Worm (Caenorhabditis elegans) whole organism, young adult: ENCODE results near the gene clec-167.

ENCODE experiments used
- B0261.1 ChIP-seq: sonication (generic microtip); optimal IDR thresholded peaks from 2 replicates; lab custom pipeline; 2016; ENCODE audit warnings: mild to moderate bottlenecking, missing genetic modification characterization, moderate library complexity, missing compliant biosample characterization
- F33H1.4 ChIP-seq: fragments of 200-800 bp; sonication (Bioruptor generic); IDR thresholded peaks from 2 replicates; pipeline ENCODE4 v1.3.6; 2022; ENCODE audit warnings: missing genetic modification reagents, missing genetic modification characterization, missing compliant biosample characterization
- F37B4.10 ChIP-seq: fragments of 200-800 bp; sonication (Bioruptor generic); IDR thresholded peaks from 2 replicates; pipeline ENCODE4 v1.3.6; 2022; ENCODE audit warnings: missing genetic modification characterization, missing compliant biosample characterization
- F52B5.7 ChIP-seq: sonication (generic microtip); optimal IDR thresholded peaks from 2 replicates; lab custom pipeline; 2016; ENCODE audit warnings: mild to moderate bottlenecking, missing genetic modification characterization, missing compliant biosample characterization
- Y53G8AR.9 ChIP-seq: fragments of 200-800 bp; sonication (Bioruptor generic); conservative IDR thresholded peaks from 2 replicates; pipeline ENCODE4 v1.3.6; 2022; ENCODE audit warnings: missing genetic modification reagents, missing genetic modification characterization, missing compliant biosample characterization
- Y67H2A.10 ChIP-seq: fragments of 200-800 bp; sonication (Bioruptor generic); conservative IDR thresholded peaks from 2 replicates; pipeline ENCODE4 v1.3.6; 2022; ENCODE audit warnings: missing genetic modification reagents, missing genetic modification characterization, missing compliant biosample characterization
- Y79H2A.3 ChIP-seq: fragments of 200-800 bp; sonication (Bioruptor generic); conservative IDR thresholded peaks from 2 replicates; pipeline ENCODE4 v1.3.6; 2022; ENCODE audit warnings: missing genetic modification reagents, missing genetic modification characterization, missing compliant biosample characterization
- akir-1 ChIP-seq: fragments of 200-800 bp; sonication (Bioruptor generic); optimal IDR thresholded peaks from 2 replicates; lab custom pipeline; 2018; ENCODE audit warnings: mild to moderate bottlenecking, missing genetic modification characterization, moderate library complexity, missing compliant biosample characterization
- athp-1 ChIP-seq: sonication (generic microtip); optimal IDR thresholded peaks from 2 replicates; lab custom pipeline; 2017; ENCODE audit warnings: mild to moderate bottlenecking, missing genetic modification characterization, missing compliant biosample characterization
- attf-3 ChIP-seq: fragments of 200-800 bp; sonication (Bioruptor generic); conservative IDR thresholded peaks from 2 replicates; pipeline ENCODE4 v1.3.6; 2022; ENCODE audit warnings: missing genetic modification reagents, missing genetic modification characterization, missing compliant biosample characterization
- bed-2 ChIP-seq: fragments of 200-800 bp; sonication (Bioruptor generic); IDR thresholded peaks from 2 replicates; pipeline ENCODE4 v1.3.6; 2022; ENCODE audit warnings: missing genetic modification reagents, missing genetic modification characterization, missing compliant biosample characterization
- ceh-40 ChIP-seq: fragments of 200-800 bp; sonication (Bioruptor generic); IDR thresholded peaks from 2 replicates; pipeline ENCODE4 v1.3.6; 2022; ENCODE audit warnings: missing genetic modification characterization, missing compliant biosample characterization
- ets-4 ChIP-seq: fragments of 200-800 bp; sonication (Bioruptor generic); optimal IDR thresholded peaks from 2 replicates; lab custom pipeline; 2018; ENCODE audit warnings: mild to moderate bottlenecking, missing genetic modification characterization, missing compliant biosample characterization
- hlh-12 ChIP-seq: sonication (generic microtip); optimal IDR thresholded peaks from 2 replicates; lab custom pipeline; 2016; ENCODE audit warnings: missing genetic modification characterization, missing compliant biosample characterization
- hmg-1.2 ChIP-seq: fragments of 200-800 bp; sonication (Bioruptor generic); IDR thresholded peaks from 2 replicates; pipeline ENCODE4 v1.3.6; 2022; ENCODE audit warnings: missing genetic modification reagents, missing genetic modification characterization, missing compliant biosample characterization
- hmg-20 ChIP-seq: fragments of 200-800 bp; sonication (Bioruptor generic); IDR thresholded peaks from 2 replicates; pipeline ENCODE4 v1.3.6; 2022; ENCODE audit warnings: missing genetic modification reagents, missing genetic modification characterization, missing compliant biosample characterization
- hsf-1 ChIP-seq: fragments of 200-800 bp; sonication (Bioruptor generic); IDR thresholded peaks from 2 replicates; pipeline ENCODE4 v1.3.6; 2022; ENCODE audit warnings: missing genetic modification reagents, missing genetic modification characterization, missing compliant biosample characterization
- lin-26 ChIP-seq: fragments of 200-800 bp; sonication (Bioruptor generic); IDR thresholded peaks from 2 replicates; pipeline ENCODE4 v1.3.6; 2022; ENCODE audit warnings: missing genetic modification reagents, missing genetic modification characterization, missing compliant biosample characterization
- lin-40 ChIP-seq: sonication (generic microtip); optimal IDR thresholded peaks from 2 replicates; lab custom pipeline; 2016; ENCODE audit warnings: missing genetic modification characterization, mild to moderate bottlenecking, missing compliant biosample characterization, missing genotype, missing genetic modification reagents
- lsl-1 ChIP-seq: fragments of 200-800 bp; sonication (Bioruptor generic); optimal IDR thresholded peaks from 2 replicates; lab custom pipeline; 2018; ENCODE audit warnings: mild to moderate bottlenecking, missing genetic modification characterization, moderate library complexity, missing compliant biosample characterization
- madf-3 ChIP-seq: fragments of 200-800 bp; sonication (Bioruptor generic); IDR thresholded peaks from 2 replicates; pipeline ENCODE4 v1.3.6; 2022; ENCODE audit warnings: missing genetic modification reagents, missing genetic modification characterization, missing compliant biosample characterization
- madf-8 ChIP-seq: fragments of 200-800 bp; sonication (Bioruptor generic); conservative IDR thresholded peaks from 2 replicates; pipeline ENCODE4 v1.3.6; 2022; ENCODE audit warnings: missing genetic modification reagents, missing genetic modification characterization, missing compliant biosample characterization
- nhr-120 ChIP-seq: fragments of 200-800 bp; sonication (Bioruptor generic); IDR thresholded peaks from 2 replicates; pipeline ENCODE4 v1.3.6; 2022; ENCODE audit warnings: missing genetic modification characterization, missing compliant biosample characterization
- nhr-179 ChIP-seq: sonication (generic microtip); optimal IDR thresholded peaks from 2 replicates; lab custom pipeline; 2016; ENCODE audit warnings: mild to moderate bottlenecking, missing genetic modification characterization, missing compliant biosample characterization
- pbrm-1 ChIP-seq: fragments of 200-800 bp; sonication (Bioruptor generic); IDR thresholded peaks from 2 replicates; pipeline ENCODE4 v1.3.6; 2022; ENCODE audit warnings: missing genetic modification reagents, missing genetic modification characterization, missing compliant biosample characterization
- pha-4 ChIP-seq: fragments of 150-350 bp; sonication (generic microtip); optimal IDR thresholded peaks from 2 replicates; lab custom pipeline; 2014; ENCODE audit warnings: missing biosample characterization, missing genetic modification reagents, missing genetic modification characterization
- rpc-1 ChIP-seq, 2 experiments: fragments of 150-350 bp in 1 of 2; sonication (generic microtip) in 1 of 2; optimal IDR thresholded peaks; 2 replicates each; lab custom pipeline; 2014 to 2018; ENCODE audit warnings: missing biosample characterization in 1 of 2, missing genetic modification characterization in 1 of 2, missing genetic modification reagents in 1 of 2, missing genotype in 1 of 2
- sdz-38 ChIP-seq: sonication (generic microtip); optimal IDR thresholded peaks from 2 replicates; lab custom pipeline; 2016; ENCODE audit warnings: missing genotype, missing genetic modification characterization, missing compliant biosample characterization
- snpc-1.1 ChIP-seq: sonication (generic microtip); optimal IDR thresholded peaks from 2 replicates; lab custom pipeline; 2017; ENCODE audit warnings: missing genetic modification characterization, mild to moderate bottlenecking, missing compliant biosample characterization, antibody characterized with exemption, moderate library complexity, missing genotype, missing genetic modification reagents; ENCODE audit not compliant: insufficient read depth
- tbp1 ChIP-seq: fragments of 200-800 bp; sonication (Bioruptor generic); optimal IDR thresholded peaks from 2 replicates; lab custom pipeline; 2018; ENCODE audit warnings: mild to moderate bottlenecking, missing genetic modification characterization, missing compliant biosample characterization
- zfh-2 ChIP-seq: fragments of 200-800 bp; sonication (Bioruptor generic); conservative IDR thresholded peaks from 2 replicates; pipeline ENCODE4 v1.3.6; 2022; ENCODE audit warnings: missing genetic modification reagents, missing genetic modification characterization, missing compliant biosample characterization
- ztf-25 ChIP-seq: fragments of 200-800 bp; sonication (Bioruptor generic); IDR thresholded peaks from 2 replicates; pipeline ENCODE4 v1.3.6; 2022; ENCODE audit warnings: missing genetic modification reagents, missing genetic modification characterization, missing compliant biosample characterization
- ztf-6 ChIP-seq: fragments of 200-800 bp; sonication (Bioruptor generic); IDR thresholded peaks from 2 replicates; pipeline ENCODE4 v1.3.6; 2022; ENCODE audit warnings: missing genetic modification reagents, missing genetic modification characterization, missing compliant biosample characterization

The clec-167 gene

DNA sequence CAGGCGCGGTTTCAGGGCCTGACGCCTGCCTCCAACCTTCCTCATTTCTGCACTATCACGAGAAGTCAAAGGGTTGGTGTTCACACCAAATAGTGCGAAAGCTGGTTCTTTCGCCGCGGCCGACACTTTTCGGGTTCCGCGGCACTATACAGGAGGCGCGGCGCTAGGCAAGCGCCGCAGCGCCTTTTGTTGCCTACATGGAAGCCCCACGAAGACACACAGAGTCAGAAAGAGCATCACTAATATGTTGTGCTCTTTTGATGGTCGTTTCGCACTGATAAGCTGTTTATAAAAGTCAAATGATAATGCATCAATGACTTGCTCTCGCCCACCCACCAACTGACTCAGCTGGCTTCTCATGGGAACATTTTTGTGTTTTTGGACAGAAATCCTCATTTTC is 43.6 kb downstream of the clec-167 start (continued):
- no peak for TF ChIP-seq athp-1 (tag; lab: Kevin White, UChicago)
- TF ChIP-seq rpc-1 (optimal IDR thresholded peaks at IDR 0.05; lab: Kevin White, UChicago) = no peak
- no peak for TF ChIP-seq rpc-1 (tag; optimal IDR thresholded peaks at IDR 0.05; lab: Kevin White, UChicago)
- TF ChIP-seq ztf-25 = no peak
- TF ChIP-seq, all 124 proteins: peak for 5

DNA sequence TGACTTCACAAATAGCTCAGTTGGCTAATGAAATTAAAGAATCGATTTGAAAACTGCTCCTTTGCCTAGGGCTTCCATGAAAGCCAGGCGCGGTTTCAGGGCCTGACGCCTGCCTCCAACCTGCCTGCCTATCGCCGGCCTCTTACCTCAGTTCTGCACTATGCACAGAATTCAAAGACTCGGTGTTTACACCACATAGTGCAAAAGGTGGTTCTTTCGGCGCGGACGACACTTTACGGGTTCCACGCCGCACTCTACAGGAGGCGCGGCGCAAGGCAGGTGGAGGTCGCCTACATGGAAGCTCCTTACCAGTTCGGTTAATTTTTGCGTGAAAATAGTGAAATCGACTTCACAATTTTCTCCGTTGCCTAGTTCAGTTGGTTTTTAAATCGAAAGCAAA is 45.7 kb downstream of the clec-167 start:
- no peak for TF ChIP-seq nhr-179 (tag; lab: Kevin White, UChicago)
- TF ChIP-seq lin-26 (GFP tag; lab: Robert Waterston, UW) = 0 out of 2 replicates have a peak, but pooled peaks have one; percentile 43
- TF ChIP-seq zfh-2 (GFP tag; lab: Robert Waterston, UW) = peak; percentile 52
- TF ChIP-seq, all 124 proteins: peak for 2

DNA sequence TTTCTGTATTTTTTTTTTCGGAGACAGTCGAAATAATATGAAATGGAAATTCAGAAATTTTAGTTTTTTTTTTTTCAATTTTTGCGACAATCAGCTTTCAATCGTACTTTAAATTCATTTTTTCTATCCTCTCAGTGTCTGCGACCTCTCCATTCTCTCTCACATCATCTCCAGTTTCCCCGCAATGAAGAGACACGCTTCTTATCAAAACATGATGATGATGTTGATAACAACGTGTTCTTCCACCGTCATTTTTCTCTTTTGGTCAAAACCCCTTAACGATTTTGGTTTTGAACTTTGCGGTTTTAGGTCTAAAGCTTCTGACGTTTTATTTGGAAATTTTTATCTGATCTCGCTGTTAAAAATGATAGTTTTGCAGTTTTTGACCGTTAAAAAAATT is 46.2 kb downstream of the clec-167 start:
- TF ChIP-seq madf-3 (GFP tag; lab: Robert Waterston, UW) = no peak
- TF ChIP-seq hmg-20 = no peak
- TF ChIP-seq hsf-1 (GFP tag; lab: Robert Waterston, UW) = no peak
- TF ChIP-seq tbp1 (GFP tag; lab: Kevin White, UChicago) = no peak
- no peak for TF ChIP-seq nhr-120
- TF ChIP-seq lin-40 (tag; lab: Kevin White, UChicago) = no peak

DNA sequence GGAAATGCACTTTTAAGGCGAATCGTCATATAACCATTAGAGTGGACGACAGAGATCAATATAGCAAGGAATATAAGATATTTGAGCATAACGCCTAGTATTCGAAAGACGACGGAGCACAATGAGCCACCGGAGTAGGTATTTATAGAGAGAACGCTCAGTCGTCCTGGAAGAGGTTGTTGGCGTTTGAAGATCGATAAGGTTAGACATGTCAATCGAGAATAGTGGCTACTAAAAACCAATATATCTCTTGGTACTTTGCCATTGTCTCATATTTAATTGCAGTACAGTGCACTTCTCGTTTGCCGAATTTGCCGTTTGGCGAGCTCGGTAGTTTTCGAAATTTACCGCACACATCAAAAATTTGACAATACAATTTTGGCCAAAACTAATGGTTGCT is 47.6 kb downstream of the clec-167 start, which contains the start of gene dsl-1:
TSS of gene dsl-1 (minus strand) at position 101 of the 400 bp plus-strand sequence.
- no peak for TF ChIP-seq ceh-40 (GFP tag; lab: Robert Waterston, UW)
- no peak for TF ChIP-seq attf-3 (GFP tag; lab: Robert Waterston, UW)
- TF ChIP-seq snpc-1.1 = no peak
- no peak for TF ChIP-seq madf-8 (GFP tag; lab: Robert Waterston, UW)
- no peak for TF ChIP-seq hmg-1.2
- TF ChIP-seq bed-2 = no peak
- no peak for TF ChIP-seq Y67H2A.10
- TF ChIP-seq zfh-2 (GFP tag; lab: Robert Waterston, UW) = no peak
- TF ChIP-seq F37B4.10 = no peak
- no peak for TF ChIP-seq ztf-6 (GFP tag; lab: Robert Waterston, UW)
- TF ChIP-seq lsl-1 (GFP tag; lab: Kevin White, UChicago) = no peak
- no peak for TF ChIP-seq ets-4
- no peak for TF ChIP-seq F52B5.7 (tag; lab: Kevin White, UChicago)

DNA sequence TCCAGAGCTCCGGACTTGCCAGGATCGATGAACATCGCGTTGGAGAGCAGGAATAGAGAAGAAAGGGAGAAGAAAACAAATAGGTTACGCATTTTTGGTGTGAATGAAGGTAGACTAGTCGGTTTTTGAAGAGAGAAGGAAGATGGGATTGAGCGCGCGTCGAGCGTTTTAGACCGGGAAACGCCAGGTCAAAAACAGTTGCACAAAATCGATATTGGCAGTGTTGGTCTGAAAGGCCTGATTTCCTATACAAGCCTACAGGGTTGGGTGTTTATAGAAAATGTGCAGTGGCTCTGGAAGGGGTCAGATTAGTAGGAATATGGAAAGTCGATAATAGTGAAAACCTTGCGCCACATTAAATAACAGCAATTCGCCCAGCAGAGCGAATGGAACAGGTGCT is 50.7 kb downstream of the clec-167 start, which contains the start of gene dsl-2:
TSS of gene dsl-2 (minus strand) at position 101 of the 400 bp plus-strand sequence.
- TF ChIP-seq F33H1.4 (GFP tag; lab: Robert Waterston, UW) (no peak), akir-1 (no peak), attf-3 (GFP tag; lab: Robert Waterston, UW) (no peak), pbrm-1 (GFP tag; lab: Robert Waterston, UW) (no peak), Y79H2A.3 (no peak), B0261.1 (tag; lab: Kevin White, UChicago) (no peak), Y53G8AR.9 (GFP tag; lab: Robert Waterston, UW) (no peak), sdz-38 (tag; lab: Kevin White, UChicago) (no peak), lsl-1 (GFP tag; lab: Kevin White, UChicago) (no peak), hlh-12 (tag; lab: Kevin White, UChicago) (no peak), ztf-25 (no peak), pha-4 (tag; lab: Kevin White, UChicago) (no peak)
